Worm (Caenorhabditis elegans): ENCODE measurements around the gene tbcc-1.

ce11 chrIII:2780793-2781192 lies 7.4 kb upstream of the tbcc-1 start, which contains the start of gene Y71H2AM.6:
- TF ChIP-seq C34B4.2 (tag; optimal IDR thresholded peaks at IDR 0.05) (no peak), nhr-90 (tag; optimal IDR thresholded peaks at IDR 0.05; ENCODE audit: poor library complexity) (peak; percentile 38), nhr-12 (tag; optimal IDR thresholded peaks at IDR 0.05) (no peak), pax-3 (tag; optimal IDR thresholded peaks at IDR 0.05) (peak; percentile 17), fkh-10 (GFP tag; optimal IDR thresholded peaks at IDR 0.05) (no peak), elt-3 (tag; optimal IDR thresholded peaks at IDR 0.05) (peak in 1 of 6 experiments; percentile 4), lir-3 (tag; optimal IDR thresholded peaks at IDR 0.05; ENCODE audit: poor library complexity) (no peak), sox-4 (tag; optimal IDR thresholded peaks at IDR 0.05) (no peak), unc-130 (tag; optimal IDR thresholded peaks at IDR 0.05) (peak; percentile 44), nhr-77 (tag; optimal IDR thresholded peaks at IDR 0.05) (no peak)

Data from whole organism, L1 larva.